Worm (Caenorhabditis elegans) whole organism, early embryonic: Measurements from ENCODE around the gene B0280.11.

Experiments used
- B0310.2 ChIP-seq: sonication (generic microtip); optimal IDR thresholded peaks from 2 replicates; lab custom pipeline; 2016; ENCODE audit warnings: mild to moderate bottlenecking, missing genetic modification characterization, missing compliant biosample characterization
- F13C5.2 ChIP-seq: sonication (generic microtip); optimal IDR thresholded peaks from 2 replicates; lab custom pipeline; 2017; ENCODE audit warnings: mild to moderate bottlenecking, missing genetic modification characterization, inconsistent platforms, missing compliant biosample characterization
- aly-1 ChIP-seq: sonication (generic microtip); optimal IDR thresholded peaks from 2 replicates; lab custom pipeline; 2016; ENCODE audit warnings: missing genetic modification characterization, missing compliant biosample characterization
- ama-1 ChIP-seq: fragments of 150-350 bp; optimal IDR thresholded peaks from 2 replicates; lab custom pipeline; 2014
- ceh-13 ChIP-seq: fragments of 200-800 bp; sonication (Bioruptor generic); optimal IDR thresholded peaks from 2 replicates; lab custom pipeline; 2018; ENCODE audit warnings: mild to moderate bottlenecking, missing genetic modification characterization, missing compliant biosample characterization
- ceh-36 ChIP-seq: sonication (generic microtip); optimal IDR thresholded peaks from 2 replicates; lab custom pipeline; 2016; ENCODE audit warnings: missing genetic modification characterization, inconsistent platforms, missing compliant biosample characterization
- ets-7 ChIP-seq: sonication (generic microtip); optimal IDR thresholded peaks from 2 replicates; lab custom pipeline; 2016; ENCODE audit warnings: missing genotype, missing genetic modification characterization, missing compliant biosample characterization
- flt-1 ChIP-seq: fragments of 200-800 bp; sonication (Bioruptor generic); IDR thresholded peaks from 2 replicates; pipeline ENCODE4 v1.3.6; 2022; ENCODE audit warnings: missing genetic modification characterization, missing compliant biosample characterization
- hmbx-1 ChIP-seq: sonication (generic microtip); optimal IDR thresholded peaks from 2 replicates; lab custom pipeline; 2016; ENCODE audit warnings: mild to moderate bottlenecking, missing genetic modification characterization, missing compliant biosample characterization
- hmg-4 ChIP-seq: fragments of 200-800 bp; sonication (Bioruptor generic); optimal IDR thresholded peaks from 2 replicates; lab custom pipeline; 2018; ENCODE audit warnings: mild to moderate bottlenecking, missing genetic modification characterization, missing compliant biosample characterization
- hnd-1 ChIP-seq: sonication (generic microtip); optimal IDR thresholded peaks from 2 replicates; lab custom pipeline; 2016; ENCODE audit warnings: missing genetic modification characterization, missing compliant biosample characterization
- pes-1 ChIP-seq: fragments of 200-800 bp; sonication (Bioruptor generic); IDR thresholded peaks from 2 replicates; pipeline ENCODE4 v1.3.6; 2022; ENCODE audit warnings: missing genetic modification reagents, missing genetic modification characterization, missing compliant biosample characterization
- scrt-1 ChIP-seq: fragments of 200-800 bp; sonication (Bioruptor generic); IDR thresholded peaks from 2 replicates; pipeline ENCODE4 v1.3.6; 2022; ENCODE audit warnings: missing genetic modification characterization, missing compliant biosample characterization
- sea-1 ChIP-seq: fragments of 200-800 bp; sonication (Bioruptor generic); conservative IDR thresholded peaks from 2 replicates; pipeline ENCODE4 v1.3.6; 2022; ENCODE audit warnings: missing genetic modification characterization, missing compliant biosample characterization
- tbx-11 ChIP-seq: fragments of 200-800 bp; sonication (Bioruptor generic); IDR thresholded peaks from 2 replicates; pipeline ENCODE4 v1.3.6; 2022; ENCODE audit warnings: missing genetic modification characterization, missing compliant biosample characterization
- tbx-37 ChIP-seq: fragments of 200-800 bp; sonication (Bioruptor generic); conservative IDR thresholded peaks from 2 replicates; pipeline ENCODE4 v1.3.6; 2022; ENCODE audit warnings: missing genetic modification reagents, missing genetic modification characterization, missing compliant biosample characterization
- tra-4 ChIP-seq: sonication (generic microtip); optimal IDR thresholded peaks from 2 replicates; lab custom pipeline; 2017; ENCODE audit warnings: missing genetic modification characterization, missing compliant biosample characterization

The B0280.11 gene

DNA sequence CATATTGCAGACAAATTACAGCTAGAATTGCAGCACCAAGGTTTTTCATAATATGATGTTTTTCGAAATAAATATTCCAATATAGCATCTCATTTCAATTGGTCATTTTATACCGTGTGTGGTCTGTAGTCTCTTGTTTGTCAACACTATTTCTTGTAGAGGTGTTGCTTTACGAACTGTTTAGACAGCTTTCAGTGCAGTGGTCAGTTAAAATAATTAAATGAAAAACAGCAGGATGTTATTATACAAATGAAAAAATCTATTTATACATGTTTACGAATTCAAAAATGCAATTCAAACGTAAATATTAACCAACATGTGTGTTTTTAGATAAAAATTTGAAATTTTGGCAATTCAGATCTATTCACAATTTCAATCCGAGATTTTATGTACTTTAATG, 26.3 kb downstream of the B0280.11 start, which contains the start of gene B0280.7:
Gene B0280.7 (minus strand): TSS at position 101 of the 400 bp plus-strand sequence.
- TF ChIP-seq hmbx-1: no peak

DNA sequence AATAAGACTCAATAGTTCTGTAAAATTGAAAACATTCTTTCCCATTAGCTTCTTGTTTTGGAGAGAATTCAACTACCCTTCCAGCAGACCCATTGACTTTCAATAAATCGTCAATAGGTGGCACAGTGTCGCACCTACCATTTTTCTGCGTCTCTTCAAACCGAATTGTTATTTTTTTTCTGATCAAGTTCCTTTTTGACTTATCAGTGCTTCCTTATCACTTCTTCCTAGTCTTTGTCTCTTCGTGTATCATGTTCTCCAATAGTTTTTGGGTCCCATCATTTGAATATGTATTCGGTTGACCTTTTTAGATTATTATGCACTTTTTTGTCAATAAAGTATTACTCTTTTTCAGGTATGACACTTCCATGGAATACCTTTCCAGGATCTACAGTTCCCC, 30.1 kb downstream of the B0280.11 start, which contains the start of gene odd-1:
Gene odd-1 (plus strand): TSS at position 349 of the 400 bp plus-strand sequence.
- TF ChIP-seq scrt-1 (GFP tag; lab: Robert Waterston, UW) (no peak), aly-1 (tag; lab: Kevin White, UChicago) (no peak), ceh-13 (GFP tag; lab: Kevin White, UChicago) (no peak), sea-1 (GFP tag; lab: Robert Waterston, UW) (no peak), hmbx-1 (no peak), pes-1 (GFP tag; lab: Robert Waterston, UW) (no peak), tbx-37 (no peak), tbx-11 (GFP tag; lab: Robert Waterston, UW) (no peak), F13C5.2 (tag; lab: Kevin White, UChicago) (no peak), B0310.2 (tag; lab: Kevin White, UChicago) (no peak), ets-7 (tag; lab: Kevin White, UChicago) (no peak), ceh-36 (tag; lab: Kevin White, UChicago) (no peak), tra-4 (no peak), ama-1 (lab: Kevin White, UChicago) (no peak)

- no peak for TF ChIP-seq sea-1 (GFP tag; lab: Robert Waterston, UW)
- no peak for TF ChIP-seq ceh-36 (tag; lab: Kevin White, UChicago)
- no peak for TF ChIP-seq B0310.2 (tag; lab: Kevin White, UChicago)
- TF ChIP-seq hmbx-1: no peak
- no peak for TF ChIP-seq ama-1 (lab: Kevin White, UChicago)
- no peak for TF ChIP-seq ets-7 (tag; lab: Kevin White, UChicago)
- no peak for TF ChIP-seq tbx-11 (GFP tag; lab: Robert Waterston, UW)
- TF ChIP-seq hmg-4: no peak
- no peak for TF ChIP-seq pes-1 (GFP tag; lab: Robert Waterston, UW)
- TF ChIP-seq aly-1 (tag; lab: Kevin White, UChicago): no peak
- no peak for TF ChIP-seq hnd-1 (tag; lab: Kevin White, UChicago)
- TF ChIP-seq tbx-37: no peak
- no peak for TF ChIP-seq F13C5.2 (tag; lab: Kevin White, UChicago)
- no peak for TF ChIP-seq scrt-1 (GFP tag; lab: Robert Waterston, UW)
- no peak for TF ChIP-seq ceh-13 (GFP tag; lab: Kevin White, UChicago)
These were observed 31.2 kb downstream of the B0280.11 start for ce11 chrIII:7106854-7107253.

DNA sequence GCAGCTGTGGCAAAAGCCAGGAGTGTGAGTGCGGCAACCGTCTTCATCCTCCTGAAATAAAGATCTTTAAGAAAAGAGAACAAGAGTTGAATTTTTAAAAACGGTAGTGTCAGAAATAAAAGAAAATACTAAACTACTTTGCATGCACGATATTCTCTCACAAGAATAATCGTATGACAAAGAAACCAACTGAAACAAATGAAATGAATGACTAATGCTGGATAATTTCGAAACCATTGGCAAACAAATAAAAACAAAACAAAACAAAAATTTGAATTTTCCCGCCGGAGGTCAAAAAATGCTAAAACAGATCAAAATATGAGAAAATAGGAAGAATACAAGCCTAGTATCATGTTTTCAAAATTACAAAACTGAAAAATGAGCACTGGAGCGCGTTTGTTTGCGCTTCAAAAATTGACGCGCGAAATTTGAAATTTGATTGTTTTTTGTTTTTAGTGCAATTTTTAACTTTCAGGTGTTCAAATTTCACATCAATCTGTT, 34.1 kb downstream of the B0280.11 start, which contains the start of gene cpg-2:
Gene cpg-2 (minus strand): TSS at position 51 of the 501 bp plus-strand sequence.
- TF ChIP-seq ama-1 (lab: Kevin White, UChicago) (no peak), flt-1 (GFP tag; lab: Robert Waterston, UW) (no peak), tra-4 (no peak), tbx-11 (GFP tag; lab: Robert Waterston, UW) (no peak), aly-1 (tag; lab: Kevin White, UChicago) (no peak), F13C5.2 (tag; lab: Kevin White, UChicago) (no peak), B0310.2 (tag; lab: Kevin White, UChicago) (no peak), sea-1 (GFP tag; lab: Robert Waterston, UW) (no peak), ceh-36 (tag; lab: Kevin White, UChicago) (no peak), pes-1 (GFP tag; lab: Robert Waterston, UW) (no peak), hmg-4 (no peak), hnd-1 (tag; lab: Kevin White, UChicago) (no peak), ets-7 (tag; lab: Kevin White, UChicago) (no peak), scrt-1 (GFP tag; lab: Robert Waterston, UW) (no peak), tbx-37 (no peak), hmbx-1 (no peak), ceh-13 (GFP tag; lab: Kevin White, UChicago) (no peak)

DNA sequence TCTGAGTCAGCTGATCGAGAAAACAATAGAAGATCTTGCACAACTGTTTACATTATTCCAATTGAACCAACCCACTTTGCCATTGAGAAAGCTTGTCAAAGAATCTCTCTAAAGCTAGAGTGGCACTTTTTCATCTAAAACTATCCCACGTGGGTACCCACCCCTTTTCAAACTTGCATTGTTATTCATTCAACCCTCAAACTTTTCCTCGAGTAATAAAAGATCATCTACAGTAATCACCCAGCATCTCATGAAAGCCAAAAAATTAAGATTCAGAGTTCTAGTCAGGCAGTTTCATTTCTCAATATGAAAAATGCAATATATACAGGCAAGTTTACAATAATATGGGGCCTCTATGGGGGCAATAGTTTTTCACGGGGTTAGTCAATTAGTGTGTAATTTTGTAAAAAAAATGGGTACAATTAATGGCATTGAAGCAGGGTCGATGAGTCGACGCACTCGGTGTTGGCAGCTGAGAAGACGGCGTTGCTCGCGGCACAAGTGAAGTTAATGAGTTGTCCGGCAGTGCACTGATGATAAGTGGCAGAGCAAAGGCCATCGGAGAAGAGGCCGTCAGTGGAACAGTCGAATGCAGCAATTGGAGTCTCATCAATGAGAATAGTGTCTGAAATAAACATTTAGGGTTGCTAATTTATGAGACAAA, 36.1 kb downstream of the B0280.11 start:
- no peak for TF ChIP-seq flt-1 (GFP tag; lab: Robert Waterston, UW)
- TF ChIP-seq B0310.2 (tag; lab: Kevin White, UChicago): no peak
- TF ChIP-seq sea-1 (GFP tag; lab: Robert Waterston, UW): no peak
- no peak for TF ChIP-seq hmbx-1
- TF ChIP-seq hmg-4: no peak
- no peak for TF ChIP-seq ceh-36 (tag; lab: Kevin White, UChicago)
- TF ChIP-seq pes-1 (GFP tag; lab: Robert Waterston, UW): no peak
- TF ChIP-seq aly-1 (tag; lab: Kevin White, UChicago): no peak
- TF ChIP-seq ama-1 (lab: Kevin White, UChicago): no peak
- no peak for TF ChIP-seq F13C5.2 (tag; lab: Kevin White, UChicago)
- no peak for TF ChIP-seq ets-7 (tag; lab: Kevin White, UChicago)
- TF ChIP-seq tbx-11 (GFP tag; lab: Robert Waterston, UW): no peak

DNA sequence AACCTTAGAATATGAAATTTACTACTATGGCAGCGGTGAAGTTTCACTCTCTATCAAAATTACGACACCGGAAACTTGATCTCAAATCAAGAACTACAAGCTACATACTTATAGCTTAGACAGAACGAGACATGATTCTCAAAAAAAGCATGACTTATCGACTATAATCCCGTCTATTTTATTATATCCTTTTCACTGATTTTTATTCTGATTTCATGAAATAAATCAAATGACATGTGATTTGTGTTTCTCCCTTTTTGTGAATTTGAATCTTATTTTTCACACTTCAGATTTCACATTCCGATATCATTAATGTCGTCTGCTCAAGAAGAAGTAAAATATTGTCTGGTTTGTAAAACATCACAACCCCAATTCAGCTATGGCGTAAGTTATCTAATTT, 38.1 kb downstream of the B0280.11 start, which contains the start of gene ZK418.11:
Gene ZK418.11 (plus strand): TSS at position 289 of the 400 bp plus-strand sequence.
- TF ChIP-seq tbx-37 (no peak), ama-1 (lab: Kevin White, UChicago) (no peak), F13C5.2 (tag; lab: Kevin White, UChicago) (no peak), ceh-36 (tag; lab: Kevin White, UChicago) (no peak), pes-1 (GFP tag; lab: Robert Waterston, UW) (no peak), sea-1 (GFP tag; lab: Robert Waterston, UW) (no peak), flt-1 (GFP tag; lab: Robert Waterston, UW) (no peak), tbx-11 (GFP tag; lab: Robert Waterston, UW) (no peak)

DNA sequence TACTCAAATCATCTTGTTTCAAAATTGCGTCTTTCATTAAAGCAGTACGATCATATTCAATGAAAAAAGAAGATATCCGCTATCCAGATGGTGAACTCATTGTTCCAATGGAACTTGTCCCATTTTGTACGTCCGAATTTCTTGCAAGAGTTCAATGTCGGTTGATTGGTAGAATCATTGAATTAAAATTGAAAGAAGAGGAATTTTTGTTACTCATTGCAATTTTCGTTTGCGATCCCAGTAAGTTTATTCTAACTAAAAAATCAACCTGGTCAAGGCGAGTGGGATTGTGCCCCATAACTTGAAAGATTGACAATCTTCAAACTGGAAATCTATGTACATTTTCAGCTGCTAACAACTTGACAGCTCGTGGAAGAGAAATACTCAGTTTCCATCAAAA, 41.6 kb downstream of the B0280.11 start:
- no peak for TF ChIP-seq tbx-37
- TF ChIP-seq pes-1 (GFP tag; lab: Robert Waterston, UW): no peak
- no peak for TF ChIP-seq tbx-11 (GFP tag; lab: Robert Waterston, UW)
- no peak for TF ChIP-seq tra-4
- no peak for TF ChIP-seq ets-7 (tag; lab: Kevin White, UChicago)
- no peak for TF ChIP-seq ceh-13 (GFP tag; lab: Kevin White, UChicago)
- TF ChIP-seq scrt-1 (GFP tag; lab: Robert Waterston, UW): no peak
- no peak for TF ChIP-seq hmg-4
- no peak for TF ChIP-seq hnd-1 (tag; lab: Kevin White, UChicago)
- TF ChIP-seq ceh-36 (tag; lab: Kevin White, UChicago): no peak
